Worm (Caenorhabditis elegans) whole organism, midembryonic: ENCODE data around the gene F55G1.7.

Experiments
- T22C8.4 ChIP-seq: fragments of 200-800 bp; sonication (Bioruptor generic); IDR thresholded peaks from 2 replicates; pipeline ENCODE4 v1.3.6; 2022; ENCODE audit warnings: missing genetic modification characterization, missing compliant biosample characterization
- cog-1 ChIP-seq: sonication (generic microtip); optimal IDR thresholded peaks from 2 replicates; lab custom pipeline; 2016; ENCODE audit warnings: missing genetic modification characterization, missing compliant biosample characterization
- flt-1 ChIP-seq: fragments of 200-800 bp; sonication (Bioruptor generic); IDR thresholded peaks from 2 replicates; pipeline ENCODE4 v1.3.6; 2022; ENCODE audit warnings: missing genetic modification characterization, missing compliant biosample characterization
- klf-2 ChIP-seq: fragments of 200-800 bp; sonication (Bioruptor generic); conservative IDR thresholded peaks from 2 replicates; pipeline ENCODE4 v1.3.6; 2022; ENCODE audit warnings: missing genetic modification reagents, missing genetic modification characterization, missing compliant biosample characterization
- med-1 ChIP-seq: sonication (generic microtip); optimal IDR thresholded peaks from 2 replicates; lab custom pipeline; 2017; ENCODE audit warnings: missing genetic modification characterization, mild to moderate bottlenecking, missing compliant biosample characterization, antibody characterized with exemption, missing genetic modification reagents; ENCODE audit not compliant: insufficient read depth
- ref-1 ChIP-seq: fragments of 200-800 bp; sonication (Bioruptor generic); conservative IDR thresholded peaks from 2 replicates; pipeline ENCODE4 v1.3.6; 2022; ENCODE audit warnings: missing genetic modification reagents, missing genetic modification characterization, missing compliant biosample characterization
- tab-1 ChIP-seq: fragments of 200-800 bp; sonication (Bioruptor generic); IDR thresholded peaks from 2 replicates; pipeline ENCODE4 v1.3.6; 2022; ENCODE audit warnings: missing genetic modification characterization, missing compliant biosample characterization
- ztf-23 ChIP-seq: fragments of 200-800 bp; sonication (Bioruptor generic); IDR thresholded peaks from 2 replicates; pipeline ENCODE4 v1.3.6; 2022; ENCODE audit warnings: missing genetic modification reagents, missing genetic modification characterization, missing compliant biosample characterization
- ztf-29 ChIP-seq: fragments of 200-800 bp; sonication (Bioruptor generic); IDR thresholded peaks from 2 replicates; pipeline ENCODE4 v1.3.6; 2022; ENCODE audit warnings: missing genetic modification reagents, missing genetic modification characterization, missing compliant biosample characterization

Gene F55G1.7

DNA sequence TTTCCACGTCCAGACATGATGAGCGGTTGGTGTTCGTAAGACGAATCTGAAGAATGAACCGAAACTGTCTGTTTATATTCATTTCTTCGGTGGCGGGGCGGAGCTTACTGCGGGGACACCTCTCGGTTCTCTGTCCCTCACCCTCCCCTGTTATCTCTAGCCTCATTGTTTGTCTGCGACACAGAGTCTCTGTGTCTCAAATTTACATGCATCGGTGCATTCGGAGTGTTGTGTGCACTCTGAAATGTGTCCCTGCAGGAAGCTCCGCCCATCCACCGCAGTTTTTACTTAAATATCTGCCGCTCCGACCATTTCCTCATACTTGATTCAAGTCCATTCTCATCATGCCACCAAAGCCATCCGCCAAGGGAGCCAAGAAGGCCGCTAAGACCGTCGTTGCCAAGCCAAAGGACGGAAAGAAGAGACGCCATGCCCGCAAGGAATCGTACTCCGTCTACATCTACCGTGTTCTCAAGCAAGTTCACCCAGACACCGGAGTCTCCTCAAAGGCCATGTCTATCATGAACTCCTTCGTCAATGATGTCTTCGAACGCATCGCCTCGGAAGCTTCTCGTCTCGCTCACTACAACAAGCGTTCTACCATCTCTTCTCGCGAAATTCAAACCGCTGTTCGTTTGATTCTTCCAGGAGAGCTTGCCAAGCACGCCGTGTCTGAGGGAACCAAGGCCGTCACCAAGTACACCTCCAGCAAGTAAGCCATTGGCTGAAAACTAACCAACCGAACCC is 16.7 kb upstream of the F55G1.7 start, which contains the start of the genes his-61 and his-62:
Gene his-61 (minus strand): TSS at position 17 of the 747 bp plus-strand sequence.
Gene his-62 (plus strand): TSS at position 345 of the 747 bp plus-strand sequence.
- TF ChIP-seq tab-1 (no peak), ztf-23 (GFP tag; lab: Robert Waterston, UW) (0 out of 2 replicates have a peak, but pooled peaks have one; percentile 4), cog-1 (peak; percentile 97), flt-1 (GFP tag; lab: Robert Waterston, UW) (peak; percentile 58), klf-2 (peak; percentile 73), ztf-29 (GFP tag; lab: Robert Waterston, UW) (no peak; the same call in 1 of the 2 replicates)

DNA sequence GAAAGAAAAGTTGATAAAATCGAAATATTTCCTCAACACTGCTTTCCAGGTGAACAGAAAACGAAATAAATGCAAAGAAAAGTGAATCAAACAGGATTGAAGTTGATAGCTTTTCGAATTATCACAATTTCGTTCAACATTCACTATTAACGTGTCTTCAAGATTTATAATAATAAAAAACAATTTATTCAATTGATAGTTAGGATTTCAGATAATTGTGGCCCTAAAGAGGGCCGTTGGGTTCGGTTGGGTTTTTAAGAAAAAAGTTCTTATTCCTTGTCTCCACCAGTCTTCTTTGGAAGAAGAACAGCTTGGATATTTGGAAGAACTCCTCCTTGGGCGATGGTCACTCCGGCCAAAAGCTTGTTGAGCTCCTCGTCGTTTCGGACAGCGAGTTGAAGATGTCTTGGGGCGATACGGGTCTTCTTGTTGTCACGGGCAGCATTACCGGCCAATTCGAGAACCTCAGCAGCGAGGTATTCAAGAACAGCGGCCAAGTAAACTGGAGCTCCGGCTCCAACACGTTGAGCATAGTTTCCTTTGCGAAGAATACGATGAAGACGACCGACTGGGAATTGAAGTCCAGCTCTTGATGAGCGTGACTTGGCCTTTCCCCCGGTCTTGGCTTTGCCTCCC is 16.1 kb upstream of the F55G1.7 start:
- TF ChIP-seq ref-1 (peak; percentile 32; the same call in 1 of the 2 replicates), tab-1 (0 out of 2 replicates have a peak, but pooled peaks have one; percentile 8), ztf-23 (GFP tag; lab: Robert Waterston, UW) (0 out of 2 replicates have a peak, but pooled peaks have one; percentile 9)

DNA sequence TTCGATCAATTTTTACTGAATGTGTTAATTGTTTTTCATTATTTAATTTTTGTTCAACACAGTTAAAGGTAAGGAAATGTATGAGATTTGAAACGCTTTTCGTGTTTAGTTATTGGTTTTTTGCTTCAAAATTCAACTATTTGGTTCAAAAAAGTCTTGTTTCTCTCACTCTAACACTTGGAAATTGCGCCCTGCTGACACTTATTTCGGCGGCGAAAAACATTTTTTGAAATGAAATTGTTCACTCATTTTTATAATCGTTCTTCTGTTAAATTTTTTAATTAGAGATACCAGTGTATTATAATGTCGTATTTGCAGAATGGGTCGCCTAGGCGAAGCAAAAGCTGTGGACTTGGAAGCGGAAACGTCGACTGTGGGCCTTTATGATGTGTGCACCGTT is 8.5 kb upstream of the F55G1.7 start, which contains the start of gene rod-1:
Gene rod-1 (plus strand): TSS at position 319 of the 400 bp plus-strand sequence.
- no peak for TF ChIP-seq ztf-29 (GFP tag; lab: Robert Waterston, UW)
- no peak for TF ChIP-seq ref-1
- no peak for TF ChIP-seq flt-1 (GFP tag; lab: Robert Waterston, UW)
- no peak for TF ChIP-seq tab-1
- TF ChIP-seq klf-2: no peak
- TF ChIP-seq ztf-23 (GFP tag; lab: Robert Waterston, UW): no peak
- no peak for TF ChIP-seq cog-1
- TF ChIP-seq T22C8.4 (GFP tag; lab: Robert Waterston, UW): no peak
- no peak for TF ChIP-seq med-1 (GFP tag; lab: Kevin White, UChicago)

DNA sequence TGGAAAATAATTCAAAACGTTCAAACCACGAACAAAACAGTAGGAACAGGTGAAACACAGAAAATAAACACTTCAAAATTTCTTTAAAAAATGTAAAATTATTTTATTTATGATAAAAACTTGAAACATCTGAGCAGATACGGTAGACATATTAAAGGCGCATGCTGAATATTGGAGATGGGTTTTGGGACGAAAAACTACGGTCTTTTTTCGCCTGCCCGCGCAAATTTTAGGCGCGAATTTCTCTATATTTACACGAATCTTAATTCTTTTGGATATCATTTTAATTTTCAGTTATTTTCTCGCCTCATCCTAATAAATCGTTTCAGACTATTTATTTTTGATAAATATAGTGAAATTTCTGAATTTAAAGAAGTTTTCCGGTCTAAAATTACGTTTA is 8.1 kb upstream of the F55G1.7 start:
- no peak for TF ChIP-seq flt-1 (GFP tag; lab: Robert Waterston, UW)
- TF ChIP-seq ztf-29 (GFP tag; lab: Robert Waterston, UW): no peak
- TF ChIP-seq med-1 (GFP tag; lab: Kevin White, UChicago): no peak

DNA sequence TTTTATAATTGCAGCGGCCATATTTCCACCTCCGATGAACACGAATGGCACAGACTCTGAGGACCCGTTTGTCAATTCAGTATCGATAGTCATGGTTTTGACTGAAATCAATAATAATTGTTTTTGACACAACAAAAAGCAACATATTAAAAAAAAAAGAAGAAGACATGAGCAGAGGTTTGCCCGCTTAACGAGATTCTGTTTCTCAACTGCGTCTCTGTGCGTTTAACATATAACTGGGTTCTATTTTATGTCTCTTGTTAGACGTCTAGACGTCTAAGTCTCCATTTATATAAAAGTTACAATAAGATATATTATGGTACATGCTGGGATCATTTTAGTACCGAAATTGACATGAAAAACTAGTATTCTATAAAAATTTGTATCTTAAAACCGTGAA is 7.6 kb upstream of the F55G1.7 start, which contains the start of gene pycr-4:
Gene pycr-4 (minus strand): TSS at position 101 of the 400 bp plus-strand sequence.
- TF ChIP-seq ztf-23 (GFP tag; lab: Robert Waterston, UW) (no peak), cog-1 (no peak), ztf-29 (GFP tag; lab: Robert Waterston, UW) (no peak), med-1 (GFP tag; lab: Kevin White, UChicago) (no peak), klf-2 (no peak), flt-1 (GFP tag; lab: Robert Waterston, UW) (no peak), tab-1 (no peak), ref-1 (no peak)

DNA sequence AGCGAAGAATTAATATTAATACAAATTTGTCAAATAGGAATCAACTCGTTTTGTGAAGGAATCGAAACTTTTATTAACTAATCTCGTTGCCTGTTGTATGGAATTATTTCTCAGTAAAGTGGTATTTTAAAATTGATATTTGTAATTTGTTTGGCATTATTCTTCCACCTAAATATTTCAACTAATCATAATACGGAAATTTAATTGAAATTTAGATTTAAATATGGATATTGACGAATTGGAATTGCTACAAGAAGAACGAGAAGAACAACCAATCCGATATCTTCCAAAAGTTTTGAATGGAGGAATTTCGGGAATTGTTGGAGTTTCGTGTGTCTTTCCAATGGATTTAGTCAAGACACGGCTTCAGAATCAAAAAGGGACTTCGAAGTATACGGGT is 5.2 kb upstream of the F55G1.7 start, which contains the start of gene slc-25A18.2:
Gene slc-25A18.2 (plus strand): TSS at position 216 of the 400 bp plus-strand sequence.
- TF ChIP-seq ref-1: no peak
- TF ChIP-seq med-1 (GFP tag; lab: Kevin White, UChicago): no peak
- TF ChIP-seq klf-2: no peak
- no peak for TF ChIP-seq tab-1
- TF ChIP-seq T22C8.4 (GFP tag; lab: Robert Waterston, UW): no peak
- TF ChIP-seq cog-1: no peak
- TF ChIP-seq ztf-23 (GFP tag; lab: Robert Waterston, UW): no peak
- no peak for TF ChIP-seq flt-1 (GFP tag; lab: Robert Waterston, UW)
- no peak for TF ChIP-seq ztf-29 (GFP tag; lab: Robert Waterston, UW)

DNA sequence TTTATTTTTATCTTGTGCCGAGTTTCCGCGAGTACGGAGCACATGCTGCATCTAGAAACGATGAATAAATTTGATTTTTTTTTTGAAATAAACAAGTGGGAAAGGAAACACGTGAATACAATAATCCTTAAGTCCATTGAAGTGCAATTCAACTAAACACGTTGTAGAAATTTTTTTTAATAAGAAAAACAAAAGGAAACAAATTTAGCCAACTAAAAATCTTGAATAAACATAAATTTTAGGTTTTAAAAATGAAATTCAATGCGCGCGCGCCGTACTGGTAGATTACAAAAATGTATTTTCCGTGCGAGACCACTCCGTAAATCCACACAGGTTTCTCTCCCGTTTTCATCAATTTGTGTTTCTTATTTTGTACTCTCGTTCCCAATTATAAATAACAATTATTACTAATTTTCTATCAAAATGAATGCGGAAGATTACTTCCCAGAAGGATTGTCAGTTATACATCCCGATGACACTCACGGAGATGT is 3.6 kb upstream of the F55G1.7 start, which contains the start of the genes plk-3 and F55G1.6:
Gene plk-3 (minus strand): TSS at position 51 of the 491 bp plus-strand sequence.
Gene F55G1.6 (plus strand): TSS at position 359 of the 491 bp plus-strand sequence.
- TF ChIP-seq tab-1 (no peak), klf-2 (no peak), T22C8.4 (GFP tag; lab: Robert Waterston, UW) (no peak), ztf-29 (GFP tag; lab: Robert Waterston, UW) (no peak), ztf-23 (GFP tag; lab: Robert Waterston, UW) (no peak), cog-1 (no peak), flt-1 (GFP tag; lab: Robert Waterston, UW) (no peak), ref-1 (no peak), med-1 (GFP tag; lab: Kevin White, UChicago) (no peak)

DNA sequence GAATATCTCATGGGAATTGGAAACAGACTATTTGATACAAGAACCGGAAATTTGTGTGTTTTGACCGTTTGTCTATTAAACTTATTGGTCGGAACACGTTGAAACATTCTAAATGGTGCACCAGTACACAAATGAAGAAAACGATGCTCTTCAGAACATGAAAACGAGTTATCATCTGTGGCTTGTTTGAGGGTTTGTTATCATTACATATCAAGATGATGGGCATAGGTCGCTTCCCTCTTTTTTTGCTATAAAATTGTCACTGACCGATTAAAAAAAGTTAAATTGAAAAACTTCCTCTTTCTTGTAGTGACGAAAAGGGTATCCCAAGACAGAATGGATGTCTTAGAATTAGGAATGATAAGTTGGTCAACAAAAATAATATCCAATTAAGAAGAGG is 994 bp downstream of the F55G1.7 start:
- no peak for TF ChIP-seq cog-1
- no peak for TF ChIP-seq klf-2
- no peak for TF ChIP-seq flt-1 (GFP tag; lab: Robert Waterston, UW)

DNA sequence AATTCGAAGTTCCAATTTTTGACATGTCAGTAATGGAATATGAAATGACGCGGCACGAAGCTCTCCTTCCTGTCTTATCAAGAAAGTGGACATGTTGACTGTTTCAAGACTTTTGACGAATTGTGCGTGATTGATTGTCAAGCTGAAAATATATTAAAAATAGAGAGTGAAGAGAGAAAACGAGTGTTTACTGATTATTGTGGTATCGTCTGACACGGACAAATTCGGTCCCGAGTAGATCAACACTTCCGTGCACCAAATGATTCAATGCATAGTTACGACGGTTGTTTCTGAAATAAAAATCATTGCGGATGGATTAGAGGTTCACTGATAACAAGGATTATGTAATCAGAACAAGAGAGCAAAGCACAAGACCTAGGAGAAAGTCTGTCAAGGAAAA is 2.5 kb downstream of the F55G1.7 start:
- no peak for TF ChIP-seq ztf-23 (GFP tag; lab: Robert Waterston, UW)
- TF ChIP-seq med-1 (GFP tag; lab: Kevin White, UChicago): no peak
- TF ChIP-seq klf-2: no peak
- no peak for TF ChIP-seq ref-1
- TF ChIP-seq cog-1: no peak
- TF ChIP-seq tab-1: no peak
- TF ChIP-seq ztf-29 (GFP tag; lab: Robert Waterston, UW): no peak

DNA sequence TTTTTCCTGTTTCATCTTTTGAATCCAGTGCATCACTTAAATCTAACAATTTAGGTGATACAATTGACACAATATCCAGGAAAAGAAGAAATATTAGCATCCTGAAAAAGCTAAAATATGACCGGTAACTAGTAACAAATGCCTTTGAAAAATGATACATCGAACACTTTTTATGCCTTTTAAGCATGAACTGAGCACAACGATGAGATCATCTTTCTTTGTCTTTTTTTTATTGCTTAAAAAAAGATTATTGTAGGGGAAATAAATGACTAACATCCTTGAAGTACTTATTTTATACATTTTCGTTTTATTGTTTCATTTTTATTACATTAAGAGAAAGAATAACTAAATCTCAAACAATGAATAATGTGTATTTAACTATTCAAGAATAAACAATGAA is 3.8 kb downstream of the F55G1.7 start, which contains the start of gene F13B6.3:
Gene F13B6.3 (minus strand): TSS at position 101 of the 400 bp plus-strand sequence.
- no peak for TF ChIP-seq med-1 (GFP tag; lab: Kevin White, UChicago)
- TF ChIP-seq ref-1: no peak
- no peak for TF ChIP-seq cog-1
- no peak for TF ChIP-seq klf-2
- TF ChIP-seq tab-1: no peak
- TF ChIP-seq ztf-29 (GFP tag; lab: Robert Waterston, UW): no peak
- no peak for TF ChIP-seq T22C8.4 (GFP tag; lab: Robert Waterston, UW)
- TF ChIP-seq flt-1 (GFP tag; lab: Robert Waterston, UW): no peak
- TF ChIP-seq ztf-23 (GFP tag; lab: Robert Waterston, UW): no peak
